Fruit fly (Drosophila melanogaster): ENCODE results near the gene CG33654.
A peak's percentile ranks its signal among the peaks of the same experiment; 100 is the strongest.

Gene CG33654

dm6 chr3R:9581973-9582372 is 1.0 kb downstream of the CG33654 start:
- TF ChIP-seq jim (GFP tag; optimal IDR thresholded peaks at IDR 0.05) (no peak), Hr83 (GFP tag; optimal IDR thresholded peaks at IDR 0.05; ENCODE audit: poor library complexity, severe bottlenecking) (no peak), Vsx2 (GFP tag; optimal IDR thresholded peaks at IDR 0.05; ENCODE audit: partially characterized antibody) (no peak)

- TF ChIP-seq h (GFP tag; optimal IDR thresholded peaks at IDR 0.05) (peak; percentile 15), HLH106 (tag; optimal IDR thresholded peaks at IDR 0.05) (peak; percentile 19), foxo (GFP tag; optimal IDR thresholded peaks at IDR 0.05) (peak in 1 of 2 experiments; percentile 12), lola (GFP tag; optimal IDR thresholded peaks at IDR 0.05) (no peak), Rel (GFP tag; optimal IDR thresholded peaks at IDR 0.05) (no peak), Rel (tag; optimal IDR thresholded peaks at IDR 0.05) (peak; percentile 41)
Observed at dm6 chr3R:9581089-9581520, 1.9 kb downstream of the CG33654 start, which contains the start of gene CG8301. Gene CG8301, plus strand, starts transcription at chr3R:9581306.

- TF ChIP-seq GATAd (GFP tag; optimal IDR thresholded peaks at IDR 0.05) (peak; percentile 33), usp (GFP tag; optimal IDR thresholded peaks at IDR 0.05) (no peak), Myc (optimal IDR thresholded peaks at IDR 0.05) (peak; percentile 80), pan (optimal IDR thresholded peaks at IDR 0.05) (no peak), Hnf4 (GFP tag; optimal IDR thresholded peaks at IDR 0.05) (peak; percentile 93), rgr (GFP tag; optimal IDR thresholded peaks at IDR 0.05) (peak; percentile 94), HLH106 (tag; optimal IDR thresholded peaks at IDR 0.05) (peak; percentile 90), fru (GFP tag; optimal IDR thresholded peaks at IDR 0.05) (peak; percentile 91), ey (GFP tag; optimal IDR thresholded peaks at IDR 0.05) (peak; percentile 86), Jra (GFP tag; optimal IDR thresholded peaks at IDR 0.05) (peak; percentile 88), N (GFP tag; optimal IDR thresholded peaks at IDR 0.05) (no peak), dmrt93B (GFP tag; optimal IDR thresholded peaks at IDR 0.05) (peak; percentile 96), CG32264 (GFP tag; optimal IDR thresholded peaks at IDR 0.05) (peak; percentile 84), Dif (GFP tag; optimal IDR thresholded peaks at IDR 0.05; ENCODE audit: partially characterized antibody) (no peak), Mio (GFP tag; optimal IDR thresholded peaks at IDR 0.05) (peak; percentile 79), OdsH (GFP tag; optimal IDR thresholded peaks at IDR 0.05) (peak; percentile 82), CG9705 (GFP tag; optimal IDR thresholded peaks at IDR 0.05) (peak; percentile 95), Hr83 (GFP tag; optimal IDR thresholded peaks at IDR 0.05; ENCODE audit: poor library complexity, severe bottlenecking) (peak; percentile 83), woc (GFP tag; optimal IDR thresholded peaks at IDR 0.05) (peak; percentile 93), Sp1 (GFP tag; optimal IDR thresholded peaks at IDR 0.05) (peak; percentile 91), sage (GFP tag; optimal IDR thresholded peaks at IDR 0.05) (peak; percentile 65), Rel (GFP tag; optimal IDR thresholded peaks at IDR 0.05) (no peak), Rel (tag; optimal IDR thresholded peaks at IDR 0.05) (peak; percentile 90), br (GFP tag; optimal IDR thresholded peaks at IDR 0.05) (peak; percentile 91), dsf (GFP tag; optimal IDR thresholded peaks at IDR 0.05; ENCODE audit: borderline replicate concordance) (peak; percentile 82), brk (GFP tag; optimal IDR thresholded peaks at IDR 0.05) (no peak), Dfd (GFP tag; optimal IDR thresholded peaks at IDR 0.05) (no peak), dl (GFP tag; optimal IDR thresholded peaks at IDR 0.05; ENCODE audit: insufficient read depth in 1 of 2, partially characterized antibody in 2 of 2) (no peak), tai (GFP tag; optimal IDR thresholded peaks at IDR 0.05) (no peak), Hr78 (GFP tag; optimal IDR thresholded peaks at IDR 0.05) (no peak), psq (GFP tag; optimal IDR thresholded peaks at IDR 0.05) (peak; percentile 80), Vsx2 (GFP tag; optimal IDR thresholded peaks at IDR 0.05; ENCODE audit: partially characterized antibody) (no peak), CrebA (GFP tag; optimal IDR thresholded peaks at IDR 0.05; ENCODE audit: borderline replicate concordance) (no peak), Abd-B (GFP tag; optimal IDR thresholded peaks at IDR 0.05) (no peak), foxo (GFP tag; optimal IDR thresholded peaks at IDR 0.05) (peak; percentile 58 to 92), jim (GFP tag; optimal IDR thresholded peaks at IDR 0.05) (no peak), sv (GFP tag; optimal IDR thresholded peaks at IDR 0.05) (peak; percentile 91), lola (GFP tag; optimal IDR thresholded peaks at IDR 0.05) (no peak), h (GFP tag; optimal IDR thresholded peaks at IDR 0.05) (peak; percentile 92)
Observed at dm6 chr3R:9577382-9578137, 5.5 kb downstream of the CG33654 start, which contains the start of the genes Kap-alpha3 and Son. Gene Kap-alpha3, minus strand, starts transcription at chr3R:9577733. Gene Son, plus strand, starts transcription at chr3R:9578042.

All from whole organism, wandering third instar larva.